Worm (Caenorhabditis elegans): ENCODE results near the gene R193.6.

The R193.6 gene

DNA sequence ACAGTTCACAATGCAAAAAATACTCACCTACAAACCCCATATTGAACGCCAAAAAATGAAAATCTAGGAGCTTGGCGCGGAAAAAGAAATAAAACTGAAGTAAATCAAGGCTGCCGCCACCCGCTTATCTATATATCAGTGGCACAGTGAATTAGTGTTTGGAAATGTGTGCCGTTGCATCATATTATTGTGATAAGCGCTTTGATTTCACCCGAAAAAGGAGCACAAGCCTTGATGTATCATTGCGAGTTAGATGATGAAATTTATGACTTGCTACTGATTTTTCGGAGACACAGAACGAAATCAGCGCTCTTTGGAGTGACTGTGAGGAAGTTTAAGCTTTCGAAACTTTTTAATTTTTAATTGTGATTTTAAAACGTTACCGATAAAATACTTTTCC, at the start of gene R193.6, which contains the start of gene R193.2:
Gene R193.6, plus strand, starts transcription at position 350 of the 400 bp plus-strand sequence.
Gene R193.2, minus strand, starts transcription at position 148 of the 400 bp plus-strand sequence.
- no peak for TF ChIP-seq med-1 (GFP tag; optimal IDR thresholded peaks at IDR 0.05; ENCODE audit: insufficient read depth)
- no peak for TF ChIP-seq tab-1 (GFP tag; IDR thresholded peaks at IDR 0.05)
- no peak for TF ChIP-seq T22C8.4 (GFP tag; IDR thresholded peaks at IDR 0.05)
- TF ChIP-seq cog-1 (tag; optimal IDR thresholded peaks at IDR 0.05): no peak
- TF ChIP-seq ref-1 (GFP tag; conservative IDR thresholded peaks at IDR 0.05): no peak
- TF ChIP-seq ztf-23 (GFP tag; IDR thresholded peaks at IDR 0.05): no peak
- TF ChIP-seq flt-1 (GFP tag; IDR thresholded peaks at IDR 0.05): no peak
- TF ChIP-seq ztf-29 (GFP tag; IDR thresholded peaks at IDR 0.05): no peak
- TF ChIP-seq klf-2 (GFP tag; conservative IDR thresholded peaks at IDR 0.05): no peak

DNA sequence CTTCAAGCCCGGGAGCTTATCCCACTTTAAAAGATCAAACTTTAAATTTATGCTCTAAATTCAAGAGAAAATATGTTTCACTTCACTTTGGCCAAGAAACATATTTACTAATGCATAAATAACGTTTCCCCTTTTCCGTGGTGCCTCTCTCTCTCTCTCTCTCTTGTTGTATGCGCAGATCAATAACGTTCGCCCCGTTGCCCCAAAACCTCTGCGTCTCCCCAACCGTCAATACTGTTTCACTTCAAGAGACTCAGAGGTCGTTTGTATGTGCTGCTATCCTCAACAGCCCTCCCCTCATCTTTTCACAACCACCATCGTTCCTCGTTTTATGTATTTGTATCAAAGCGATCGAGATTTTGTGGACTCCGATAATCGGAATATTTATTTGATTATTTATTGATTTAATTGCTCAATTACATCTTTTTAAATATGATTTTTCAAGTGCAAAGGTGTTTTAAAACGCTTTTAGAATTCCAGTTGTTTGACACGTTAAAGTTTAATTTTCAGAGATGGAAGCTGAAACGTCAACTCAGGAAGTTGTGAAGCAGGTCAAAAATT, 44.8 kb upstream of the R193.6 start, which contains the start of gene ife-4:
Gene ife-4, plus strand, starts transcription at position 511 of the 561 bp plus-strand sequence.
- TF ChIP-seq flt-1 (GFP tag; IDR thresholded peaks at IDR 0.05) (peak; percentile 67; the same call in 1 of the 2 replicates), klf-2 (GFP tag; conservative IDR thresholded peaks at IDR 0.05) (no peak), cog-1 (tag; optimal IDR thresholded peaks at IDR 0.05) (peak; percentile 54), ztf-23 (GFP tag; IDR thresholded peaks at IDR 0.05) (0 out of 2 replicates have a peak, but pooled peaks have one; percentile 38), ref-1 (GFP tag; conservative IDR thresholded peaks at IDR 0.05) (no peak), ztf-29 (GFP tag; IDR thresholded peaks at IDR 0.05) (no peak), T22C8.4 (GFP tag; IDR thresholded peaks at IDR 0.05) (peak; percentile 76)

ce11 chrX:1107758-1108157, 40.8 kb upstream of the R193.6 start, which contains the start of gene C05D9.4:
TSS of gene C05D9.4 (plus strand) at chrX:1108058.
- TF ChIP-seq cog-1 (tag; optimal IDR thresholded peaks at IDR 0.05) (no peak), ztf-29 (GFP tag; IDR thresholded peaks at IDR 0.05) (no peak), ref-1 (GFP tag; conservative IDR thresholded peaks at IDR 0.05) (no peak), T22C8.4 (GFP tag; IDR thresholded peaks at IDR 0.05) (no peak), ztf-23 (GFP tag; IDR thresholded peaks at IDR 0.05) (no peak), tab-1 (GFP tag; IDR thresholded peaks at IDR 0.05) (no peak), med-1 (GFP tag; optimal IDR thresholded peaks at IDR 0.05; ENCODE audit: insufficient read depth) (no peak), klf-2 (GFP tag; conservative IDR thresholded peaks at IDR 0.05) (no peak), flt-1 (GFP tag; IDR thresholded peaks at IDR 0.05) (no peak)

DNA sequence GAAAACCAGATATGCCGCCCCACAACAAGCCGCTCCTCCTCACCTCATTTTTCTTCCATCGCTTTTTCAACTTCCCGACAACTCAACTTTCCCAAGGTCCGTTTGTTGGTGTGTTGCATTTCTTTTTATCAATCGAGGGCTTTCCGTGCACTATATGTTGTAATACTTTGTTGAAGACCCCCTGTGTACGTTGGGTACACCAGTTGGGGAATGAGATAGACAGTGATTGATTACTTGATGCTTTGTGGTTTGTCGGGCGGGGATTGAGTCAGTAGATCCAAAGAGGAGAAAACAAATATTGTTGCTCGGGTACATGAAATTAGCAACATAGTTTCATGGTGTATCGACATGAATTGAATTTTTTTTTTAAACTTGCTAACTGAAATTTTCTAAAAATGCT, 39.7 kb upstream of the R193.6 start:
- TF ChIP-seq ref-1 (GFP tag; conservative IDR thresholded peaks at IDR 0.05) (no peak), ztf-29 (GFP tag; IDR thresholded peaks at IDR 0.05) (no peak), ztf-23 (GFP tag; IDR thresholded peaks at IDR 0.05) (no peak), T22C8.4 (GFP tag; IDR thresholded peaks at IDR 0.05) (no peak), med-1 (GFP tag; optimal IDR thresholded peaks at IDR 0.05; ENCODE audit: insufficient read depth) (no peak), flt-1 (GFP tag; IDR thresholded peaks at IDR 0.05) (no peak), cog-1 (tag; optimal IDR thresholded peaks at IDR 0.05) (no peak), klf-2 (GFP tag; conservative IDR thresholded peaks at IDR 0.05) (no peak), tab-1 (GFP tag; IDR thresholded peaks at IDR 0.05) (no peak)

DNA sequence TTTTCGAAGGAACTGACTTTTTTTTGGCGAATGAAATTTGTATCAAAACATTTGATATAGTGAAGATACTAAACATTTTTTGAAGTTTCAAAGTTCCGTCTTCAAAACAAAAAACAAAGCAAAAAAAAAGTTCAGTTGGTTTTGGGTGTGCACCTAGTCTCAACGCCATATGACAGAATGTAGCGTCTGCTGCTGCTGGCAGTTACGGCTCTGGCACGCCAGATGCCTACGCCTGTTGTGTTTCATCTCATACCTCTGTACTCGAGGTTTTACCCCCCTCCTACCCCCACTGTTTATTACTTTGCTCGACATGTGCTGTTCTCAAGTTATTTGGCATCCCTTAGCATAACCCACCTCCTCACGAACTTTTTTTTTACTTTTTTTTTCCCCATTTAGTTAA, 37.9 kb upstream of the R193.6 start:
- TF ChIP-seq klf-2 (GFP tag; conservative IDR thresholded peaks at IDR 0.05) (no peak), med-1 (GFP tag; optimal IDR thresholded peaks at IDR 0.05; ENCODE audit: insufficient read depth) (no peak), tab-1 (GFP tag; IDR thresholded peaks at IDR 0.05) (no peak), ztf-29 (GFP tag; IDR thresholded peaks at IDR 0.05) (no peak), ref-1 (GFP tag; conservative IDR thresholded peaks at IDR 0.05) (no peak), ztf-23 (GFP tag; IDR thresholded peaks at IDR 0.05) (no peak), flt-1 (GFP tag; IDR thresholded peaks at IDR 0.05) (no peak), T22C8.4 (GFP tag; IDR thresholded peaks at IDR 0.05) (no peak), cog-1 (tag; optimal IDR thresholded peaks at IDR 0.05) (no peak)

ce11 chrX:1111603-1112002, 37.0 kb upstream of the R193.6 start, which contains the start of gene C05D9.3:
TSS of gene C05D9.3 (plus strand) at chrX:1111903.
- no peak for TF ChIP-seq ztf-29 (GFP tag; IDR thresholded peaks at IDR 0.05)
- TF ChIP-seq ref-1 (GFP tag; conservative IDR thresholded peaks at IDR 0.05): no peak

- TF ChIP-seq cog-1 (tag; optimal IDR thresholded peaks at IDR 0.05) (no peak), ztf-23 (GFP tag; IDR thresholded peaks at IDR 0.05) (no peak), ref-1 (GFP tag; conservative IDR thresholded peaks at IDR 0.05) (no peak), ztf-29 (GFP tag; IDR thresholded peaks at IDR 0.05) (no peak), med-1 (GFP tag; optimal IDR thresholded peaks at IDR 0.05; ENCODE audit: insufficient read depth) (no peak), tab-1 (GFP tag; IDR thresholded peaks at IDR 0.05) (no peak), flt-1 (GFP tag; IDR thresholded peaks at IDR 0.05) (no peak), klf-2 (GFP tag; conservative IDR thresholded peaks at IDR 0.05) (no peak), T22C8.4 (GFP tag; IDR thresholded peaks at IDR 0.05) (no peak)
These were observed 33.4 kb upstream of the R193.6 start for ce11 chrX:1115207-1115606.

DNA sequence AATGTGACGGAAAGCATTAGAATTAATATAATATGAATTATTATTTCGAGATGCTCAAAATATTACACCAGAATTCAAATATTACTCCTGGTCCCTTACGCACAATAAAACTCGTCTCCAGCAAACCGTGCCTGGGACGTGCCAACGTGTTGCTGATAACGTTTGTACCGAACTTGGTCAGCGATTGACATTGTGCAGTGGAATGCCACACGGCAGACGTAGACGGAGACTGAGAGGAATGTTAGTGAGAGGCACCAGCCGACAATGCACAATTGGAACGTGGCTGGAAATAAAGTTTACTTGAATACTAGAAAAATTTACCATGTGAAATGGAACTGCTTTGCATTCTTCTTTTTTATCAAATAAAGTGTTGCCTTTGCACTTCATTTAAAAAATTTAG, 31.3 kb upstream of the R193.6 start:
- TF ChIP-seq ztf-29 (GFP tag; IDR thresholded peaks at IDR 0.05) (no peak), ztf-23 (GFP tag; IDR thresholded peaks at IDR 0.05) (no peak), T22C8.4 (GFP tag; IDR thresholded peaks at IDR 0.05) (no peak), cog-1 (tag; optimal IDR thresholded peaks at IDR 0.05) (no peak), tab-1 (GFP tag; IDR thresholded peaks at IDR 0.05) (no peak), klf-2 (GFP tag; conservative IDR thresholded peaks at IDR 0.05) (no peak), med-1 (GFP tag; optimal IDR thresholded peaks at IDR 0.05; ENCODE audit: insufficient read depth) (no peak), flt-1 (GFP tag; IDR thresholded peaks at IDR 0.05) (no peak), ref-1 (GFP tag; conservative IDR thresholded peaks at IDR 0.05) (no peak)

DNA sequence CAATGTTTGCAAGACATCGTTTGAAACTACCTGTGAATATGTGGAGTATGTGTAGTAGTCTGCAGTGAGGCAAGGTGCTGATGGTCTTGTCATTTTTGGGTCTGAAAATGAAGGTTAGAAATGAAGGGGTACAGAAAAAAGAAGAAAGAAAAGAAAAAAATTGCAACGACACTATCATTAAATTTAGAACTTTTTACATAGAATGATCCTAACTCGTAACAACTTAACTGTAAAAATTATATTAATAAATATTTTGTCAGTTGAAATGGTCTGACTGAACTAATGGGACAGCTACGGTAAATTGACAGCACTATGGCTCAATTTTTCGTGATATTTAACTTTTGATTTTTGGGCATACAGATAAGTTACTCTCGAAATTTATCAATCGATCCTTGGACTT, 29.3 kb upstream of the R193.6 start, which contains the start of gene C05D9.7:
Gene C05D9.7, minus strand, starts transcription at position 101 of the 400 bp plus-strand sequence.
- no peak for TF ChIP-seq cog-1 (tag; optimal IDR thresholded peaks at IDR 0.05)
- TF ChIP-seq ref-1 (GFP tag; conservative IDR thresholded peaks at IDR 0.05): no peak
- no peak for TF ChIP-seq T22C8.4 (GFP tag; IDR thresholded peaks at IDR 0.05)
- no peak for TF ChIP-seq tab-1 (GFP tag; IDR thresholded peaks at IDR 0.05)
- TF ChIP-seq ztf-23 (GFP tag; IDR thresholded peaks at IDR 0.05): no peak

ce11 chrX:1120326-1120725, 28.3 kb upstream of the R193.6 start:
- TF ChIP-seq ref-1 (GFP tag; conservative IDR thresholded peaks at IDR 0.05): no peak
- no peak for TF ChIP-seq klf-2 (GFP tag; conservative IDR thresholded peaks at IDR 0.05)
- TF ChIP-seq med-1 (GFP tag; optimal IDR thresholded peaks at IDR 0.05; ENCODE audit: insufficient read depth): no peak
- TF ChIP-seq cog-1 (tag; optimal IDR thresholded peaks at IDR 0.05): peak; percentile 80
- peak; percentile 52 for TF ChIP-seq T22C8.4 (GFP tag; IDR thresholded peaks at IDR 0.05)
- TF ChIP-seq tab-1 (GFP tag; IDR thresholded peaks at IDR 0.05): no peak
- TF ChIP-seq ztf-23 (GFP tag; IDR thresholded peaks at IDR 0.05): no peak
- no peak for TF ChIP-seq ztf-29 (GFP tag; IDR thresholded peaks at IDR 0.05)
- TF ChIP-seq flt-1 (GFP tag; IDR thresholded peaks at IDR 0.05): 0 out of 2 replicates have a peak, but pooled peaks have one; percentile 54
